Worm (Caenorhabditis elegans) whole organism, mixed stage, embryonic: ENCODE data around the gene eef-1G.

Experiments used
- blmp-1 ChIP-seq: fragments of 150-350 bp; optimal IDR thresholded peaks from 2 replicates; lab custom pipeline; 2014; ENCODE audit warnings: missing biosample characterization, missing genetic modification characterization
- ceh-39 ChIP-seq: fragments of 150-350 bp; optimal IDR thresholded peaks from 2 replicates; lab custom pipeline; 2014; ENCODE audit warnings: missing biosample characterization, missing genetic modification characterization
- mab-5 ChIP-seq: fragments of 150-350 bp; optimal IDR thresholded peaks from 2 replicates; lab custom pipeline; 2014; ENCODE audit warnings: missing biosample characterization, missing genetic modification characterization
- mep-1 ChIP-seq: fragments of 150-350 bp; optimal IDR thresholded peaks from 2 replicates; lab custom pipeline; 2017; ENCODE audit warnings: missing biosample characterization, missing genetic modification reagents, missing genetic modification characterization, inconsistent platforms
- nhr-237 ChIP-seq: fragments of 150-350 bp; optimal IDR thresholded peaks from 2 replicates; lab custom pipeline; 2014; ENCODE audit warnings: missing biosample characterization, missing genetic modification characterization
- nhr-28 ChIP-seq: fragments of 150-350 bp; optimal IDR thresholded peaks from 2 replicates; lab custom pipeline; 2014; ENCODE audit warnings: missing biosample characterization, missing genetic modification characterization
- nhr-76 ChIP-seq: sonication (generic microtip); optimal IDR thresholded peaks from 2 replicates; lab custom pipeline; 2017; ENCODE audit warnings: missing biosample characterization, missing genetic modification characterization
- tbx-8 ChIP-seq: fragments of 200-800 bp; sonication (Bioruptor generic); optimal IDR thresholded peaks from 2 replicates; lab custom pipeline; 2018; ENCODE audit warnings: mild to moderate bottlenecking, missing genetic modification characterization, moderate library complexity, missing compliant biosample characterization
- unc-39 ChIP-seq: fragments of 150-350 bp; optimal IDR thresholded peaks from 2 replicates; lab custom pipeline; 2014; ENCODE audit warnings: missing biosample characterization, missing genetic modification characterization
- unc-62 ChIP-seq: fragments of 150-350 bp; optimal IDR thresholded peaks from 2 replicates; lab custom pipeline; 2014; ENCODE audit warnings: missing biosample characterization, missing genetic modification reagents, missing genetic modification characterization

- TF ChIP-seq blmp-1 (tag; lab: Kevin White, UChicago) (no peak), unc-39 (no peak), tbx-8 (GFP tag; lab: Kevin White, UChicago) (no peak), nhr-237 (tag; lab: Kevin White, UChicago) (no peak), mep-1 (no peak), unc-62 (GFP tag; lab: Kevin White, UChicago) (no peak), mab-5 (tag; lab: Kevin White, UChicago) (no peak), nhr-76 (tag; lab: Kevin White, UChicago) (no peak), ceh-39 (tag; lab: Kevin White, UChicago) (no peak), nhr-28 (tag; lab: Kevin White, UChicago) (no peak)
Observed at ce11 chrV:10991789-10992188, 26.3 kb downstream of the eef-1G start, which contains the start of gene frpr-9.
